Worm (Caenorhabditis elegans) whole organism, mixed stage, embryonic: ENCODE results near the gene gly-14.
A peak's percentile ranks its signal among the peaks of the same experiment; 100 is the strongest.

ENCODE experiments used
- blmp-1 ChIP-seq: fragments of 150-350 bp; optimal IDR thresholded peaks from 2 replicates; lab custom pipeline; 2014; ENCODE audit warnings: missing biosample characterization, missing genetic modification characterization
- ceh-83 ChIP-seq: fragments of 200-800 bp; sonication (Bioruptor generic); optimal IDR thresholded peaks from 2 replicates; lab custom pipeline; 2018; ENCODE audit warnings: mild to moderate bottlenecking, missing genetic modification characterization, missing compliant biosample characterization
- flh-1 ChIP-seq: fragments of 200-800 bp; sonication (Bioruptor generic); optimal IDR thresholded peaks from 2 replicates; lab custom pipeline; 2018; ENCODE audit warnings: mild to moderate bottlenecking, missing genetic modification characterization, moderate library complexity, missing compliant biosample characterization
- ham-2 ChIP-seq: fragments of 200-800 bp; sonication (Bioruptor generic); optimal IDR thresholded peaks from 2 replicates; lab custom pipeline; 2018; ENCODE audit warnings: mild to moderate bottlenecking, missing genetic modification characterization, missing compliant biosample characterization
- lin-32 ChIP-seq: fragments of 200-800 bp; sonication (Bioruptor generic); optimal IDR thresholded peaks from 2 replicates; lab custom pipeline; 2018; ENCODE audit warnings: mild to moderate bottlenecking, missing genetic modification characterization, missing compliant biosample characterization
- nhr-28 ChIP-seq: fragments of 150-350 bp; optimal IDR thresholded peaks from 2 replicates; lab custom pipeline; 2014; ENCODE audit warnings: missing biosample characterization, missing genetic modification characterization
- pha-4 ChIP-seq: fragments of 150-350 bp; optimal IDR thresholded peaks from 2 replicates; lab custom pipeline; 2018; ENCODE audit warnings: missing biosample characterization, missing genetic modification reagents, missing genetic modification characterization
- snpc-4 ChIP-seq: fragments of 150-350 bp; optimal IDR thresholded peaks from 2 replicates; lab custom pipeline; 2014; ENCODE audit warnings: missing biosample characterization, missing genetic modification characterization
- unc-62 ChIP-seq: fragments of 150-350 bp; optimal IDR thresholded peaks from 2 replicates; lab custom pipeline; 2014; ENCODE audit warnings: missing biosample characterization, missing genetic modification reagents, missing genetic modification characterization
- zip-8 ChIP-seq: fragments of 150-350 bp; optimal IDR thresholded peaks from 2 replicates; lab custom pipeline; 2014; ENCODE audit warnings: missing biosample characterization, missing genetic modification characterization
- ztf-11 ChIP-seq: fragments of 150-350 bp; optimal IDR thresholded peaks from 2 replicates; lab custom pipeline; 2014; ENCODE audit warnings: missing biosample characterization, missing genetic modification characterization

ce11 chrIII:3460061-3460460 is 33.0 kb downstream of the gly-14 start, which contains the start of gene C34C12.8:
- TF ChIP-seq ceh-83 (GFP tag; lab: Kevin White, UChicago) (no peak), pha-4 (tag; lab: Kevin White, UChicago) (peak; percentile 90), flh-1 (GFP tag; lab: Kevin White, UChicago) (no peak), blmp-1 (tag; lab: Kevin White, UChicago) (no peak), unc-62 (GFP tag; lab: Kevin White, UChicago) (peak; percentile 3), snpc-4 (tag; lab: Kevin White, UChicago) (no peak), lin-32 (no peak), ham-2 (no peak), zip-8 (tag; lab: Kevin White, UChicago) (no peak), ztf-11 (tag; lab: Kevin White, UChicago) (no peak), nhr-28 (tag; lab: Kevin White, UChicago) (peak; percentile 4)
